Worm (Caenorhabditis elegans) whole organism, young adult: ENCODE data around the gene cyp-34A8.

Experiments
- B0261.1 ChIP-seq: sonication (generic microtip); optimal IDR thresholded peaks from 2 replicates; lab custom pipeline; 2016; ENCODE audit warnings: mild to moderate bottlenecking, missing genetic modification characterization, moderate library complexity, missing compliant biosample characterization
- Y79H2A.3 ChIP-seq: fragments of 200-800 bp; sonication (Bioruptor generic); conservative IDR thresholded peaks from 2 replicates; pipeline ENCODE4 v1.3.6; 2022; ENCODE audit warnings: missing genetic modification reagents, missing genetic modification characterization, missing compliant biosample characterization
- Y95B8A.8 ChIP-seq: fragments of 200-800 bp; sonication (Bioruptor generic); IDR thresholded peaks from 2 replicates; pipeline ENCODE4 v1.3.6; 2022; ENCODE audit warnings: missing genetic modification reagents, missing genetic modification characterization, missing compliant biosample characterization
- athp-1 ChIP-seq: sonication (generic microtip); optimal IDR thresholded peaks from 2 replicates; lab custom pipeline; 2017; ENCODE audit warnings: mild to moderate bottlenecking, missing genetic modification characterization, missing compliant biosample characterization
- attf-3 ChIP-seq: fragments of 200-800 bp; sonication (Bioruptor generic); conservative IDR thresholded peaks from 2 replicates; pipeline ENCODE4 v1.3.6; 2022; ENCODE audit warnings: missing genetic modification reagents, missing genetic modification characterization, missing compliant biosample characterization
- bed-1 ChIP-seq: fragments of 200-800 bp; sonication (Bioruptor generic); IDR thresholded peaks from 2 replicates; pipeline ENCODE4 v1.3.6; 2022; ENCODE audit warnings: missing genetic modification reagents, missing genetic modification characterization, missing compliant biosample characterization
- ceh-100 ChIP-seq: fragments of 200-800 bp; sonication (Bioruptor generic); IDR thresholded peaks from 2 replicates; pipeline ENCODE4 v1.3.6; 2022; ENCODE audit warnings: missing genetic modification reagents, missing genetic modification characterization, missing compliant biosample characterization
- dpff-1 ChIP-seq: sonication (generic microtip); optimal IDR thresholded peaks from 2 replicates; lab custom pipeline; 2017; ENCODE audit warnings: mild to moderate bottlenecking, missing genetic modification characterization, missing compliant biosample characterization
- egl-44 ChIP-seq: fragments of 200-800 bp; sonication (Bioruptor generic); IDR thresholded peaks from 2 replicates; pipeline ENCODE4 v1.3.6; 2022; ENCODE audit warnings: missing genetic modification reagents, missing genetic modification characterization, missing compliant biosample characterization
- egrh-3 ChIP-seq: fragments of 200-800 bp; sonication (Bioruptor generic); IDR thresholded peaks from 2 replicates; pipeline ENCODE4 v1.3.6; 2022; ENCODE audit warnings: missing genetic modification reagents, missing genetic modification characterization, missing compliant biosample characterization
- gei-17 ChIP-seq: fragments of 200-800 bp; sonication (Bioruptor generic); optimal IDR thresholded peaks from 2 replicates; lab custom pipeline; 2018; ENCODE audit warnings: mild to moderate bottlenecking, missing genetic modification characterization, missing compliant biosample characterization
- madf-8 ChIP-seq: fragments of 200-800 bp; sonication (Bioruptor generic); conservative IDR thresholded peaks from 2 replicates; pipeline ENCODE4 v1.3.6; 2022; ENCODE audit warnings: missing genetic modification reagents, missing genetic modification characterization, missing compliant biosample characterization
- tbp1 ChIP-seq: fragments of 200-800 bp; sonication (Bioruptor generic); optimal IDR thresholded peaks from 2 replicates; lab custom pipeline; 2018; ENCODE audit warnings: mild to moderate bottlenecking, missing genetic modification characterization, missing compliant biosample characterization
- ztf-28 ChIP-seq: fragments of 200-800 bp; sonication (Bioruptor generic); IDR thresholded peaks from 2 replicates; pipeline ENCODE4 v1.3.6; 2022; ENCODE audit warnings: missing genetic modification reagents, missing genetic modification characterization, missing compliant biosample characterization

cyp-34A8 gene

ce11 chrV:3919289-3919688 is 48.3 kb downstream of the cyp-34A8 start, which contains the start of gene srx-66:
Gene srx-66 (plus strand): TSS chrV:3919589.
- TF ChIP-seq gei-17 (GFP tag; lab: Kevin White, UChicago) (no peak), egl-44 (GFP tag; lab: Robert Waterston, UW) (no peak), Y79H2A.3 (GFP tag; lab: Robert Waterston, UW) (no peak), dpff-1 (tag; lab: Kevin White, UChicago) (no peak), tbp1 (GFP tag; lab: Kevin White, UChicago) (no peak)

ce11 chrV:3916480-3916879 is 51.1 kb downstream of the cyp-34A8 start, which contains the start of gene srx-67:
Gene srx-67 (plus strand): TSS chrV:3916780.
- TF ChIP-seq ztf-28 (GFP tag; lab: Robert Waterston, UW) = no peak
- TF ChIP-seq Y95B8A.8 (GFP tag; lab: Robert Waterston, UW) = no peak
- no peak for TF ChIP-seq attf-3 (GFP tag; lab: Robert Waterston, UW)
- no peak for TF ChIP-seq madf-8 (GFP tag; lab: Robert Waterston, UW)
- no peak for TF ChIP-seq egrh-3
- TF ChIP-seq B0261.1 (tag; lab: Kevin White, UChicago) = no peak
- TF ChIP-seq bed-1 (GFP tag; lab: Robert Waterston, UW) = no peak
- TF ChIP-seq ceh-100 (GFP tag; lab: Robert Waterston, UW) = no peak
- no peak for TF ChIP-seq athp-1 (tag; lab: Kevin White, UChicago)
